Worm (Caenorhabditis elegans) whole organism, L4 larva: ENCODE measurements around the gene skr-7.

Source experiments
- D1046.2 ChIP-seq: fragments of 200-800 bp; sonication (Bioruptor generic); IDR thresholded peaks from 2 replicates; pipeline ENCODE4 v1.3.6; 2022; ENCODE audit warnings: missing genetic modification characterization, missing compliant biosample characterization
- F49E8.2 ChIP-seq: sonication (generic microtip); optimal IDR thresholded peaks from 2 replicates; lab custom pipeline; 2016; ENCODE audit warnings: missing compliant biosample characterization, mild to moderate bottlenecking, missing genetic modification characterization, borderline replicate concordance
- R02D3.7 ChIP-seq: fragments of 150-350 bp; sonication (generic microtip); optimal IDR thresholded peaks from 3 replicates; lab custom pipeline; 2014; ENCODE audit warnings: missing biosample characterization, missing genetic modification characterization
- T26A8.4 ChIP-seq: fragments of 200-800 bp; sonication (Bioruptor generic); IDR thresholded peaks from 2 replicates; pipeline ENCODE4 v1.3.6; 2022; ENCODE audit warnings: missing genetic modification characterization, missing compliant biosample characterization
- Y105C5A.15 ChIP-seq: fragments of 200-800 bp; sonication (Bioruptor generic); IDR thresholded peaks from 2 replicates; pipeline ENCODE4 v1.3.6; 2022; ENCODE audit warnings: missing genetic modification characterization, missing compliant biosample characterization
- Y75B8A.6 ChIP-seq: fragments of 200-800 bp; sonication (Bioruptor generic); IDR thresholded peaks from 2 replicates; pipeline ENCODE4 v1.3.6; 2022; ENCODE audit warnings: missing genetic modification reagents, missing genetic modification characterization, missing compliant biosample characterization
- ZK546.5 ChIP-seq, 2 experiments: sonication (generic microtip); optimal IDR thresholded peaks; 2 replicates each; lab custom pipeline; 2017; ENCODE audit warnings: missing biosample characterization in 2 of 2, missing genetic modification characterization in 2 of 2
- aha-1 ChIP-seq: fragments of 150-350 bp; peaks from one replicate; lab custom pipeline; 2014; ENCODE audit warnings: missing biosample characterization, missing genetic modification characterization
- aly-2 ChIP-seq: sonication (generic microtip); optimal IDR thresholded peaks from 2 replicates; lab custom pipeline; 2018; ENCODE audit warnings: missing biosample characterization, missing genetic modification characterization
- attf-4 ChIP-seq: sonication (generic microtip); optimal IDR thresholded peaks from 3 replicates; lab custom pipeline; 2017; ENCODE audit warnings: missing biosample characterization, missing genetic modification characterization
- ceh-44 ChIP-seq: fragments of 200-800 bp; sonication (Bioruptor generic); IDR thresholded peaks from 2 replicates; pipeline ENCODE4 v1.3.6; 2022; ENCODE audit warnings: missing genetic modification reagents, missing genetic modification characterization, missing compliant biosample characterization
- ceh-62 ChIP-seq: sonication (generic microtip); optimal IDR thresholded peaks from 2 replicates; lab custom pipeline; 2017; ENCODE audit warnings: missing biosample characterization, missing genetic modification characterization
- ceh-82 ChIP-seq: sonication (generic microtip); optimal IDR thresholded peaks from 2 replicates; lab custom pipeline; 2017; ENCODE audit warnings: missing biosample characterization, missing genetic modification characterization
- cey-2 ChIP-seq: sonication (generic microtip); optimal IDR thresholded peaks from 3 replicates; lab custom pipeline; 2017; ENCODE audit warnings: missing genetic modification characterization, mild to moderate bottlenecking, missing compliant biosample characterization, antibody characterized with exemption, borderline replicate concordance; ENCODE audit not compliant: insufficient read depth
- ctbp-1 ChIP-seq: fragments of 200-800 bp; sonication (Bioruptor generic); IDR thresholded peaks from 2 replicates; pipeline ENCODE4 v1.3.6; 2022; ENCODE audit warnings: missing genetic modification reagents, missing genetic modification characterization, missing compliant biosample characterization
- daf-19 ChIP-seq: fragments of 200-800 bp; sonication (Bioruptor generic); conservative IDR thresholded peaks from 2 replicates; pipeline ENCODE4 v1.3.6; 2022; ENCODE audit warnings: missing genetic modification characterization, missing compliant biosample characterization
- daf-8 ChIP-seq: fragments of 200-800 bp; sonication (Bioruptor generic); IDR thresholded peaks from 2 replicates; pipeline ENCODE4 v1.3.6; 2022; ENCODE audit warnings: missing genetic modification characterization, missing compliant biosample characterization
- dmd-8 ChIP-seq: fragments of 200-800 bp; sonication (Bioruptor generic); IDR thresholded peaks from 2 replicates; pipeline ENCODE4 v1.3.6; 2022; ENCODE audit warnings: missing genetic modification characterization, missing compliant biosample characterization
- hlh-11 ChIP-seq: fragments of 200-800 bp; sonication (Bioruptor generic); optimal IDR thresholded peaks from 2 replicates; lab custom pipeline; 2018; ENCODE audit warnings: mild to moderate bottlenecking, missing genetic modification characterization, missing compliant biosample characterization
- hlh-30 ChIP-seq: sonication (generic microtip); optimal IDR thresholded peaks from 2 replicates; lab custom pipeline; 2017; ENCODE audit warnings: antibody characterized with exemption, mild to moderate bottlenecking, missing genetic modification characterization, missing compliant biosample characterization; ENCODE audit not compliant: insufficient read depth
- jun-1 ChIP-seq: fragments of 150-350 bp; optimal IDR thresholded peaks from 2 replicates; lab custom pipeline; 2014; ENCODE audit warnings: missing biosample characterization, missing genetic modification reagents, missing genetic modification characterization
- lin-38 ChIP-seq: fragments of 200-800 bp; sonication (Bioruptor generic); IDR thresholded peaks from 2 replicates; pipeline ENCODE4 v1.3.6; 2022; ENCODE audit warnings: missing genetic modification reagents, missing genetic modification characterization, missing compliant biosample characterization
- lsy-2 ChIP-seq, 2 experiments: fragments of 150-350 bp in 1 of 2; sonication (generic microtip) in 1 of 2; optimal IDR thresholded peaks; 2 replicates each; lab custom pipeline; 2014 to 2017; ENCODE audit warnings: missing biosample characterization in 2 of 2, missing genetic modification characterization in 2 of 2
- mep-1 ChIP-seq: fragments of 150-350 bp; sonication (generic microtip); optimal IDR thresholded peaks from 3 replicates; lab custom pipeline; 2014; ENCODE audit warnings: missing biosample characterization, missing genetic modification characterization
- mes-2 ChIP-seq: sonication (generic microtip); optimal IDR thresholded peaks from 2 replicates; lab custom pipeline; 2016; ENCODE audit warnings: missing genotype, mild to moderate bottlenecking, missing genetic modification characterization, missing compliant biosample characterization; ENCODE audit not compliant: poor library complexity, severe bottlenecking
- mxl-3 ChIP-seq: fragments of 200-800 bp; sonication (Bioruptor generic); optimal IDR thresholded peaks from 2 replicates; lab custom pipeline; 2018; ENCODE audit warnings: mild to moderate bottlenecking, missing genetic modification characterization, missing compliant biosample characterization
- nhr-11 ChIP-seq: fragments of 150-350 bp; optimal IDR thresholded peaks from 2 replicates; lab custom pipeline; 2014; ENCODE audit warnings: missing biosample characterization, missing genetic modification characterization
- nhr-48 ChIP-seq: sonication (generic microtip); optimal IDR thresholded peaks from 2 replicates; lab custom pipeline; 2016; ENCODE audit warnings: mild to moderate bottlenecking, missing genetic modification characterization, missing compliant biosample characterization
- nhr-76 ChIP-seq: fragments of 150-350 bp; optimal IDR thresholded peaks from 2 replicates; lab custom pipeline; 2014; ENCODE audit warnings: missing biosample characterization, missing genetic modification characterization
- skn-1 ChIP-seq: fragments of 150-350 bp; optimal IDR thresholded peaks from 2 replicates; lab custom pipeline; 2014; ENCODE audit warnings: missing biosample characterization, missing genetic modification characterization
- tag-97 ChIP-seq: fragments of 200-800 bp; sonication (Bioruptor generic); IDR thresholded peaks from 2 replicates; pipeline ENCODE4 v1.3.6; 2022; ENCODE audit warnings: missing genetic modification characterization, missing compliant biosample characterization
- unc-62 ChIP-seq, 3 experiments: fragments of 150-350 bp in 1 of 3; sonication (generic microtip); optimal IDR thresholded peaks in 2 of 3; peaks in 1 of 3; 1 replicate in 1 of 3; 2 replicates in 2 of 3; lab custom pipeline; 2014 to 2017; ENCODE audit warnings: missing biosample characterization in 3 of 3, missing genetic modification characterization in 3 of 3, missing genetic modification reagents in 3 of 3, missing genotype in 1 of 3
- vab-7 ChIP-seq: fragments of 200-800 bp; sonication (Bioruptor generic); IDR thresholded peaks from 2 replicates; pipeline ENCODE4 v1.3.6; 2022; ENCODE audit warnings: missing genetic modification reagents, missing genetic modification characterization, missing compliant biosample characterization
- zag-1 ChIP-seq: fragments of 150-350 bp; optimal IDR thresholded peaks from 2 replicates; lab custom pipeline; 2014; ENCODE audit warnings: missing biosample characterization, missing genetic modification characterization
- zip-2 ChIP-seq: fragments of 150-350 bp; optimal IDR thresholded peaks from 2 replicates; lab custom pipeline; 2014; ENCODE audit warnings: missing biosample characterization, missing genetic modification characterization
- ztf-11 ChIP-seq: fragments of 150-350 bp; optimal IDR thresholded peaks from 2 replicates; lab custom pipeline; 2014; ENCODE audit warnings: missing biosample characterization, missing genetic modification characterization

The skr-7 gene

DNA sequence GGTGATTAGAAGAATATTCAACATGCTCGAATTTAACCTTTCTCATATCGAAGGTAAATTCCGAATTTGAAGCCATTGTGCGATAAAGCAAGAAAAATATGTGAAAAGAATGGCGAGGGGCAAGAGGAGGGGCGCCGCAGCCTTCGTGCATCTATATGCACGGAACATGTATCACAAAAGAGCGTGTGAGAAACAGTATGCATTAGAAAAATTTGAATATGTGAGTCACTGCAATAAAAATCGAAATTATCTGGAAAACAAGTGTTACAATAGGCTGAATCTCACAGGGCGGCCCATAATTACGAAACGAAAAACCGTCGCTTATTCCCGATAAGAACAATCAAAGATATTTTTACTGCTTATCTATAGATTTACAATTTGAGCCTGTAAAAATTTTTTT, 20.4 kb upstream of the skr-7 start, which contains the start of gene F13A2.5:
Gene F13A2.5 (minus strand): TSS at position 101 of the 400 bp plus-strand sequence.
- TF ChIP-seq mep-1 (tag; lab: Kevin White, UChicago) = no peak
- TF ChIP-seq aha-1 (tag; lab: Kevin White, UChicago) = peak; percentile 1
- no peak for TF ChIP-seq hlh-30 (tag; lab: Kevin White, UChicago)

DNA sequence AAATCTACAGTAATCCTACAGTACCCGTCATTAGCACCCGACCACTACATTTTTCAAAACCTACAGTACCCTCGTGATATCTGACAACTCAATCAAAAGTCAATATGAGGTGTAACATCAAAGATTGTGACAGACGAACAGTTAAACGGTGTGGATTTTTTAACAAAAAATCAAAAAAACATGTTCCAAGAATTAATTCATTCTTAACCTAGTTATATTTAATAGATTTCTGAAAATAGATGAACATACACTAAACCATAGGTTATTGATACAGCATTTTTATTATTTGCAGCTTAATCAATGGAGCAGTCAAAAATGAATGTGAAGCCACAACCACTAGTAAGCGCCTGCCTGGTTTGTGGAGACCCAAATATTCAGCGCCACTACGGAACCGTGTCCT, 14.7 kb upstream of the skr-7 start, which contains the start of gene nhr-118:
Gene nhr-118 (plus strand): TSS at position 301 of the 400 bp plus-strand sequence.
- TF ChIP-seq nhr-76 (tag; lab: Kevin White, UChicago) = no peak
- TF ChIP-seq aha-1 (tag; lab: Kevin White, UChicago) = peak; percentile 9
- TF ChIP-seq tag-97 (GFP tag; lab: Robert Waterston, UW) = no peak

ce11 chrV:4410643-4411042, 11.6 kb upstream of the skr-7 start, which contains the start of gene Y47D7A.3:
TSS of gene Y47D7A.3 (plus strand) at chrV:4410943.
- TF ChIP-seq R02D3.7 (tag; lab: Kevin White, UChicago) (no peak), lsy-2 (tag; optimal IDR thresholded peaks at IDR 0.05; lab: Kevin White, UChicago) (no peak), zip-2 (tag; lab: Kevin White, UChicago) (no peak)

- no peak for TF ChIP-seq ctbp-1 (GFP tag; lab: Robert Waterston, UW)
- no peak for TF ChIP-seq skn-1 (tag; lab: Kevin White, UChicago)
- TF ChIP-seq D1046.2 (GFP tag; lab: Robert Waterston, UW) = no peak
- no peak for TF ChIP-seq attf-4 (tag; lab: Kevin White, UChicago)
- TF ChIP-seq ceh-44 = no peak
- no peak for TF ChIP-seq ceh-82 (tag; lab: Kevin White, UChicago)
- TF ChIP-seq vab-7 (GFP tag; lab: Robert Waterston, UW) = no peak
- TF ChIP-seq daf-19 = no peak
- TF ChIP-seq F49E8.2 (tag; lab: Kevin White, UChicago) = no peak
- no peak for TF ChIP-seq daf-8 (GFP tag; lab: Robert Waterston, UW)
- no peak for TF ChIP-seq zag-1
- no peak for TF ChIP-seq mes-2 (tag; lab: Kevin White, UChicago)
- TF ChIP-seq ZK546.5 (tag; optimal IDR thresholded peaks at IDR 0.05; lab: Kevin White, UChicago) = no peak
- TF ChIP-seq Y75B8A.6 (GFP tag; lab: Robert Waterston, UW) = no peak
- TF ChIP-seq jun-1 (tag; lab: Kevin White, UChicago) = no peak
- TF ChIP-seq nhr-48 (tag; lab: Kevin White, UChicago) = no peak
- TF ChIP-seq cey-2 (tag; lab: Kevin White, UChicago) = no peak
- no peak for TF ChIP-seq ceh-62 (tag; lab: Kevin White, UChicago)
- TF ChIP-seq nhr-11 (tag; lab: Kevin White, UChicago) = no peak
These were observed 10.5 kb upstream of the skr-7 start, which contains the start of gene Y47D7A.17 for ce11 chrV:4411714-4412113. TSS of gene Y47D7A.17 (minus strand) at chrV:4411814.

DNA sequence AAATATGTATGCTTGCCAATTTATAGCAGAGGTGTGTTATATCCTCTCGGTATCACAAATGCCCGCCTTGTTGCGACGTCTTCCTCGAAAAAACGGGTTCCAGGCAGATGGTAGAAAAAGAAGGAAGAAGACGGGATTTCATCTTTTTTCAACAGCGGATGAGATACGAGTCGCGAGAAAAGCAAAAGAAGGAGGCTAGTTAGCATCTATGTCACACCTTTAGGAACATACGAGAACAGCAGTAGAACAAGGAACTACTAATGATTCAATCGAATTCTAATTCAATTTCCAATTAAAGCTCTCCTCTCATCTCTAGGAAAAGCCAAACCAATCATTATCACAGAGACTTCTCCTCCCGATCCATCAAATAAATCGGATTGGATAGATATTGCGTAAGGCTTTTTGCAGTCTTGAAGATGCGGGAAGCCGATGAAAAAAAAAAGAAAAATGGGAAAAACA, 7.6 kb upstream of the skr-7 start, which contains the start of gene grl-5:
Gene grl-5 (minus strand): TSS at position 51 of the 459 bp plus-strand sequence.
- TF ChIP-seq ztf-11 (tag; lab: Kevin White, UChicago) = no peak
- TF ChIP-seq Y75B8A.6 (GFP tag; lab: Robert Waterston, UW) = no peak
- TF ChIP-seq hlh-11 = peak; percentile 41
- TF ChIP-seq Y105C5A.15 = no peak
- TF ChIP-seq aha-1 (tag; lab: Kevin White, UChicago) = peak; percentile 94
- no peak for TF ChIP-seq aly-2 (tag; lab: Kevin White, UChicago)
- TF ChIP-seq R02D3.7 (tag; lab: Kevin White, UChicago) = no peak
- TF ChIP-seq unc-62 (GFP tag; optimal IDR thresholded peaks at IDR 0.05 in 1 of 2; lab: Kevin White, UChicago) = peak in 1 of 2 experiments; percentile 84
- TF ChIP-seq unc-62 (tag; optimal IDR thresholded peaks at IDR 0.05; lab: Kevin White, UChicago) = no peak
- no peak for TF ChIP-seq T26A8.4 (GFP tag; lab: Robert Waterston, UW)
- no peak for TF ChIP-seq lin-38 (GFP tag; lab: Robert Waterston, UW)
- TF ChIP-seq mxl-3 (GFP tag; lab: Kevin White, UChicago) = no peak
- TF ChIP-seq dmd-8 = no peak
